Worm (Caenorhabditis elegans) whole organism, mixed stage, embryonic: ENCODE measurements around the gene Y113G7B.15.

Experiments
- M03D4.4 ChIP-seq: sonication (generic microtip); optimal IDR thresholded peaks from 2 replicates; lab custom pipeline; 2017; ENCODE audit warnings: mild to moderate bottlenecking, missing genetic modification characterization, missing compliant biosample characterization
- bed-3 ChIP-seq: fragments of 200-800 bp; sonication (Bioruptor generic); optimal IDR thresholded peaks from 3 replicates; lab custom pipeline; 2018; ENCODE audit warnings: mild to moderate bottlenecking, missing genetic modification characterization, moderate library complexity, missing compliant biosample characterization
- ceh-43 ChIP-seq: fragments of 200-800 bp; sonication (Bioruptor generic); optimal IDR thresholded peaks from 2 replicates; lab custom pipeline; 2018; ENCODE audit warnings: mild to moderate bottlenecking, missing genetic modification characterization, moderate library complexity, missing compliant biosample characterization
- ceh-83 ChIP-seq: fragments of 200-800 bp; sonication (Bioruptor generic); optimal IDR thresholded peaks from 2 replicates; lab custom pipeline; 2018; ENCODE audit warnings: mild to moderate bottlenecking, missing genetic modification characterization, missing compliant biosample characterization
- ces-1 ChIP-seq: fragments of 150-350 bp; optimal IDR thresholded peaks from 2 replicates; lab custom pipeline; 2014; ENCODE audit warnings: missing biosample characterization, missing genetic modification reagents, missing genetic modification characterization
- cnd-1 ChIP-seq: fragments of 200-800 bp; sonication (Bioruptor generic); optimal IDR thresholded peaks from 2 replicates; lab custom pipeline; 2018; ENCODE audit warnings: mild to moderate bottlenecking, missing genetic modification characterization, missing compliant biosample characterization
- drap-1 ChIP-seq: fragments of 200-800 bp; sonication (Bioruptor generic); optimal IDR thresholded peaks from 3 replicates; lab custom pipeline; 2018; ENCODE audit warnings: mild to moderate bottlenecking, missing genetic modification characterization, missing compliant biosample characterization
- elt-1 ChIP-seq: sonication (generic microtip); optimal IDR thresholded peaks from 2 replicates; lab custom pipeline; 2017; ENCODE audit warnings: missing genetic modification characterization, mild to moderate bottlenecking, missing compliant biosample characterization, antibody characterized with exemption, moderate library complexity, borderline replicate concordance; ENCODE audit not compliant: insufficient read depth
- elt-3 ChIP-seq: fragments of 150-350 bp; optimal IDR thresholded peaks from 2 replicates; lab custom pipeline; 2014; ENCODE audit warnings: missing biosample characterization, missing genetic modification characterization
- flh-1 ChIP-seq: fragments of 200-800 bp; sonication (Bioruptor generic); optimal IDR thresholded peaks from 2 replicates; lab custom pipeline; 2018; ENCODE audit warnings: mild to moderate bottlenecking, missing genetic modification characterization, moderate library complexity, missing compliant biosample characterization
- ham-2 ChIP-seq: fragments of 200-800 bp; sonication (Bioruptor generic); optimal IDR thresholded peaks from 2 replicates; lab custom pipeline; 2018; ENCODE audit warnings: mild to moderate bottlenecking, missing genetic modification characterization, missing compliant biosample characterization
- hlh-1 ChIP-seq: fragments of 150-350 bp; optimal IDR thresholded peaks from 2 replicates; lab custom pipeline; 2014; ENCODE audit warnings: missing biosample characterization, missing genetic modification reagents, missing genetic modification characterization
- lin-13 ChIP-seq: fragments of 150-350 bp; optimal IDR thresholded peaks from 2 replicates; lab custom pipeline; 2014; ENCODE audit warnings: missing biosample characterization, missing genetic modification characterization
- lin-32 ChIP-seq: fragments of 200-800 bp; sonication (Bioruptor generic); optimal IDR thresholded peaks from 2 replicates; lab custom pipeline; 2018; ENCODE audit warnings: mild to moderate bottlenecking, missing genetic modification characterization, missing compliant biosample characterization
- lsy-2 ChIP-seq: fragments of 150-350 bp; optimal IDR thresholded peaks from 2 replicates; lab custom pipeline; 2014; ENCODE audit warnings: missing biosample characterization, missing genetic modification characterization
- mab-5 ChIP-seq: fragments of 150-350 bp; optimal IDR thresholded peaks from 2 replicates; lab custom pipeline; 2014; ENCODE audit warnings: missing biosample characterization, missing genetic modification characterization
- mep-1 ChIP-seq: fragments of 150-350 bp; optimal IDR thresholded peaks from 2 replicates; lab custom pipeline; 2017; ENCODE audit warnings: missing biosample characterization, missing genetic modification reagents, missing genetic modification characterization, inconsistent platforms
- mls-2 ChIP-seq: sonication (generic microtip); optimal IDR thresholded peaks from 2 replicates; lab custom pipeline; 2016; ENCODE audit warnings: mild to moderate bottlenecking, missing genetic modification characterization, moderate library complexity, missing compliant biosample characterization
- nhr-2 ChIP-seq: fragments of 150-350 bp; optimal IDR thresholded peaks from 2 replicates; lab custom pipeline; 2014; ENCODE audit warnings: missing biosample characterization, missing genetic modification characterization
- nhr-237 ChIP-seq: fragments of 150-350 bp; optimal IDR thresholded peaks from 2 replicates; lab custom pipeline; 2014; ENCODE audit warnings: missing biosample characterization, missing genetic modification characterization
- nhr-28 ChIP-seq: fragments of 150-350 bp; optimal IDR thresholded peaks from 2 replicates; lab custom pipeline; 2014; ENCODE audit warnings: missing biosample characterization, missing genetic modification characterization
- nhr-76 ChIP-seq: sonication (generic microtip); optimal IDR thresholded peaks from 2 replicates; lab custom pipeline; 2017; ENCODE audit warnings: missing biosample characterization, missing genetic modification characterization
- pha-4 ChIP-seq: fragments of 150-350 bp; optimal IDR thresholded peaks from 2 replicates; lab custom pipeline; 2018; ENCODE audit warnings: missing biosample characterization, missing genetic modification reagents, missing genetic modification characterization
- sptf-1 ChIP-seq: sonication (generic microtip); optimal IDR thresholded peaks from 2 replicates; lab custom pipeline; 2017; ENCODE audit warnings: mild to moderate bottlenecking, missing genetic modification characterization, moderate library complexity, missing compliant biosample characterization
- tbx-8 ChIP-seq: fragments of 200-800 bp; sonication (Bioruptor generic); optimal IDR thresholded peaks from 2 replicates; lab custom pipeline; 2018; ENCODE audit warnings: mild to moderate bottlenecking, missing genetic modification characterization, moderate library complexity, missing compliant biosample characterization
- unc-39 ChIP-seq: fragments of 150-350 bp; optimal IDR thresholded peaks from 2 replicates; lab custom pipeline; 2014; ENCODE audit warnings: missing biosample characterization, missing genetic modification characterization
- unc-62 ChIP-seq: fragments of 150-350 bp; optimal IDR thresholded peaks from 2 replicates; lab custom pipeline; 2014; ENCODE audit warnings: missing biosample characterization, missing genetic modification reagents, missing genetic modification characterization
- zip-8 ChIP-seq: fragments of 150-350 bp; optimal IDR thresholded peaks from 2 replicates; lab custom pipeline; 2014; ENCODE audit warnings: missing biosample characterization, missing genetic modification characterization
- ztf-11 ChIP-seq: fragments of 150-350 bp; optimal IDR thresholded peaks from 2 replicates; lab custom pipeline; 2014; ENCODE audit warnings: missing biosample characterization, missing genetic modification characterization

Gene Y113G7B.15

ce11 chrV:20203085-20203484, 30.6 kb downstream of the Y113G7B.15 start, which contains the start of gene fbxa-113:
Gene fbxa-113 (plus strand): TSS chrV:20203385.
- TF ChIP-seq lin-32 (GFP tag; lab: Kevin White, UChicago) (no peak), lsy-2 (no peak), bed-3 (GFP tag; lab: Kevin White, UChicago) (no peak), lin-13 (no peak), nhr-76 (tag; lab: Kevin White, UChicago) (no peak), ceh-83 (GFP tag; lab: Kevin White, UChicago) (no peak), flh-1 (GFP tag; lab: Kevin White, UChicago) (no peak), ceh-43 (no peak), ztf-11 (tag; lab: Kevin White, UChicago) (no peak), mls-2 (tag; lab: Kevin White, UChicago) (no peak), ces-1 (GFP tag; lab: Kevin White, UChicago) (no peak), drap-1 (no peak), nhr-2 (tag; lab: Kevin White, UChicago) (no peak), mep-1 (tag; lab: Kevin White, UChicago) (no peak), unc-62 (GFP tag; lab: Kevin White, UChicago) (no peak), elt-1 (tag; lab: Kevin White, UChicago) (no peak), sptf-1 (tag; lab: Kevin White, UChicago) (no peak)

- TF ChIP-seq lsy-2 (peak; percentile 6), flh-1 (GFP tag; lab: Kevin White, UChicago) (no peak), unc-39 (tag; lab: Kevin White, UChicago) (no peak)
- TF ChIP-seq, all 35 proteins: peak for 1
These were observed 32.3 kb downstream of the Y113G7B.15 start, which contains the start of gene fbxa-114 for ce11 chrV:20201316-20201715. Gene fbxa-114 (plus strand): TSS chrV:20201616.

- no peak for TF ChIP-seq lin-13
- TF ChIP-seq elt-3 (tag; lab: Kevin White, UChicago): no peak
- no peak for TF ChIP-seq M03D4.4 (tag; lab: Kevin White, UChicago)
- no peak for TF ChIP-seq unc-39 (tag; lab: Kevin White, UChicago)
- no peak for TF ChIP-seq pha-4 (tag; lab: Kevin White, UChicago)
- no peak for TF ChIP-seq sptf-1 (tag; lab: Kevin White, UChicago)
- TF ChIP-seq nhr-237: no peak
- TF ChIP-seq mab-5: no peak
- no peak for TF ChIP-seq nhr-76 (tag; lab: Kevin White, UChicago)
- TF ChIP-seq tbx-8 (GFP tag; lab: Kevin White, UChicago): no peak
- no peak for TF ChIP-seq elt-1 (tag; lab: Kevin White, UChicago)
- TF ChIP-seq ceh-83 (GFP tag; lab: Kevin White, UChicago): no peak
- TF ChIP-seq ham-2 (GFP tag; lab: Kevin White, UChicago): no peak
- no peak for TF ChIP-seq nhr-28 (tag; lab: Kevin White, UChicago)
- no peak for TF ChIP-seq drap-1
These were observed 34.0 kb downstream of the Y113G7B.15 start for ce11 chrV:20199658-20200057.

ce11 chrV:20198954-20199353, 34.7 kb downstream of the Y113G7B.15 start, which contains the start of gene fog-2:
Gene fog-2 (plus strand): TSS chrV:20199254.
- no peak for TF ChIP-seq lin-13
- no peak for TF ChIP-seq ztf-11 (tag; lab: Kevin White, UChicago)
- no peak for TF ChIP-seq nhr-237
- TF ChIP-seq hlh-1: no peak
- TF ChIP-seq ces-1 (GFP tag; lab: Kevin White, UChicago): no peak
- no peak for TF ChIP-seq zip-8 (tag; lab: Kevin White, UChicago)
- no peak for TF ChIP-seq tbx-8 (GFP tag; lab: Kevin White, UChicago)
- no peak for TF ChIP-seq nhr-28 (tag; lab: Kevin White, UChicago)
- TF ChIP-seq mep-1 (tag; lab: Kevin White, UChicago): no peak
- TF ChIP-seq cnd-1 (tag; lab: Kevin White, UChicago): no peak

- TF ChIP-seq nhr-76 (tag; lab: Kevin White, UChicago): no peak
These were observed 37.0 kb downstream of the Y113G7B.15 start, which contains the start of gene ftr-1 for ce11 chrV:20196671-20197070. Gene ftr-1 (plus strand): TSS chrV:20196971.
